Fruit fly (Drosophila melanogaster): ENCODE results near the gene CG1737.
A peak's percentile ranks its signal among the peaks of the same experiment; 100 is the strongest.

The CG1737 gene

DNA sequence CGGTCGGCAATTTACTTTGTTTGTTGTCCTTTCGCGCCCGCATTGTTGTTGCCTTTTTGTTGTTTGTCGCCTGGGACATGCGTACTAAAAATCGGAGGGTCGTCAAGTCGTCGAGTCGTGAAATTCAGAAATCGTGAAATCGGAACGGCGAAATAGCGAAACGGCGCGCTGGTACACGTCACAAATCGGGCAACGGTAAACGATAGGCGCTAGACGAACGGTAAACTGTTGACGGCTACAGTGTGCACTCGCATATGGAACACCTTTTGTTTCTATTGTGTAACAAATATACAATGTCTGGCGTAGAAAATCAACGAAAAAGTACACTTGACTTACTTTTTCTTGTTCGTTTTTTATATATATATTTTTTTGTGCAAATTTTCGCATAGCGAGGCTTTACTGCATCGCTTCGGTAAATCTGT is 33.6 kb downstream of the CG1737 start:
- TF ChIP-seq ovo (GFP tag; optimal IDR thresholded peaks at IDR 0.05), result no peak
- TF ChIP-seq Hr96 (GFP tag; optimal IDR thresholded peaks at IDR 0.05), result no peak
- TF ChIP-seq CG33017 (tag; optimal IDR thresholded peaks at IDR 0.05), result peak; percentile 17
- peak; percentile 46 for TF ChIP-seq CG7101 (tag; optimal IDR thresholded peaks at IDR 0.05)
- no peak for TF ChIP-seq cnc (optimal IDR thresholded peaks at IDR 0.05)
- TF ChIP-seq cic (GFP tag; optimal IDR thresholded peaks at IDR 0.05), result no peak
- TF ChIP-seq toe (GFP tag; optimal IDR thresholded peaks at IDR 0.05), result peak; percentile 27
- TF ChIP-seq CG7045 (GFP tag; optimal IDR thresholded peaks at IDR 0.05), result peak; percentile 42
- TF ChIP-seq CG12768 (GFP tag; optimal IDR thresholded peaks at IDR 0.05), result peak; percentile 4
- TF ChIP-seq CG5204 (GFP tag; optimal IDR thresholded peaks at IDR 0.05), result peak; percentile 44
- TF ChIP-seq bab1 (GFP tag; optimal IDR thresholded peaks at IDR 0.05), result no peak
- no peak for TF ChIP-seq Mnt (GFP tag; optimal IDR thresholded peaks at IDR 0.05)
- no peak for TF ChIP-seq pad (GFP tag; optimal IDR thresholded peaks at IDR 0.05)
- TF ChIP-seq Crg-1 (GFP tag; optimal IDR thresholded peaks at IDR 0.05), result no peak
- no peak for TF ChIP-seq Clk (GFP tag; optimal IDR thresholded peaks at IDR 0.05)
- TF ChIP-seq CG11617 (GFP tag; optimal IDR thresholded peaks at IDR 0.05), result peak; percentile 42

DNA sequence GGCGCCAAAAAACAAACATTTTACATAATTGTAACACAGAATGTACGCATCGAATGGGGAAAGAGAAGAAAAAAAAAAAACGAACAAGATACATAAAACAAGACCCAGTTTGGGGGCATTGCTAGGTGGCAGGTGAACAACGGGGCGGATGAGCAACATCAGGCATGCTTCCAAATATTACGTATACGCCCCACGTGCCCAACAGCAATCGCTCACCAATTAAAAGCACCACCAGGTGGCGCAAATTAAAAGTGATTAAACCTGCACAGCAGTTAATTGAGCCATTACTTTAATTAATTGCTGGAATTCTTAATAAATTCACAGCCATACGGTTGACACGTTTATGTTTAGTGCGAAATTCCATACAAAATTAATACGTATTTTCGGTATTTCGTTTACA is 35.1 kb downstream of the CG1737 start:
- TF ChIP-seq Mnt (GFP tag; optimal IDR thresholded peaks at IDR 0.05) (no peak), cnc (optimal IDR thresholded peaks at IDR 0.05) (no peak), CG7101 (tag; optimal IDR thresholded peaks at IDR 0.05) (no peak)

- TF ChIP-seq tj (GFP tag; optimal IDR thresholded peaks at IDR 0.05) (no peak), bab1 (GFP tag; optimal IDR thresholded peaks at IDR 0.05) (peak; percentile 67), pad (GFP tag; optimal IDR thresholded peaks at IDR 0.05) (peak; percentile 99), cic (GFP tag; optimal IDR thresholded peaks at IDR 0.05) (no peak)
Measured at dm6 chrX:11389494-11390447, 39.4 kb downstream of the CG1737 start.

DNA sequence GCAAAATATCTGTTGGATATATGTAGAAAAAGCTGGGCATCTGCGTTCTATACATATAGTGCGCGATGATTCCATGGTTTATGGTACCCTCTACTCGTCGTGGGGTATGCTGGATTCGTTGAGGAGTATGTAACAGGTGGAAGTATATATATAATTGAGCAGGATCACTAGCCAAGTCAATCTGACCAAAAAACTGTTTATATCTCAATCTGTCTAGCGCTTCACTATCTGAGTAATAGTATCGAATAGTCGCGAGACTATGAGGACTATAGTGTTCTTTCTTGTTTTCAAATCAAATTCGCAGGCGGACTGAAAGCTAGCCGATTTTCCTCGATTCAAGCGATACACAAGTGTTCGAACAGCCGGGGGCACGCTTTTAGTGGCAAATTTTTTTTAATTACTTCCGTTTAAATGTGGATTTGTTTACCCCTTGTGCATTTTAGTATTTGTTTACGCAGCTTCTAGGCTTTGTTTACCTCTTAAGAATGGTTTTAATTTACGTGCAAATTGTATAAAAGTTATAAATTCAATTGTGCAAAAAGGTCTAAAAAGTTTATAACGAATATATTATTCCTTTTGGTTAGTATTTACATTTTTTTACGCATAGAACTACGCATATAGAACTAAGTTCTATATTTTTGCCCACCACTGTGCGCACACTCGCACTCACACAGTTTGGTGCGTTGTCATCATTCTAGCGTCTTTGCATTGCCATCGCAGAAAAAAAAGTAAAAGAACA is 40.4 kb downstream of the CG1737 start:
- TF ChIP-seq cnc (optimal IDR thresholded peaks at IDR 0.05), result no peak
- peak; percentile 16 for TF ChIP-seq CG14711 (tag; optimal IDR thresholded peaks at IDR 0.05)
- no peak for TF ChIP-seq CG1620 (GFP tag; optimal IDR thresholded peaks at IDR 0.05)
- no peak for TF ChIP-seq ovo (GFP tag; optimal IDR thresholded peaks at IDR 0.05)
- no peak for TF ChIP-seq pad (GFP tag; optimal IDR thresholded peaks at IDR 0.05)
- peak; percentile 40 for TF ChIP-seq CG7045 (GFP tag; optimal IDR thresholded peaks at IDR 0.05)
- TF ChIP-seq kay (GFP tag; ENCODE audit: borderline replicate concordance), result peak; percentile 89
- TF ChIP-seq Hr96 (GFP tag; optimal IDR thresholded peaks at IDR 0.05), result no peak
- no peak for TF ChIP-seq CG7101 (tag; optimal IDR thresholded peaks at IDR 0.05)
- peak; percentile 24 for TF ChIP-seq CG5204 (GFP tag; optimal IDR thresholded peaks at IDR 0.05)
- no peak for TF ChIP-seq toe (GFP tag; optimal IDR thresholded peaks at IDR 0.05)
- peak; percentile 17 for TF ChIP-seq CG11617 (GFP tag; optimal IDR thresholded peaks at IDR 0.05)
- peak; percentile 34 for TF ChIP-seq CG12768 (GFP tag; optimal IDR thresholded peaks at IDR 0.05)
- TF ChIP-seq bab1 (GFP tag; optimal IDR thresholded peaks at IDR 0.05), result peak; percentile 13
- no peak for TF ChIP-seq Mnt (GFP tag; optimal IDR thresholded peaks at IDR 0.05)
- TF ChIP-seq Clk (GFP tag; optimal IDR thresholded peaks at IDR 0.05), result no peak
- TF ChIP-seq tj (GFP tag; optimal IDR thresholded peaks at IDR 0.05), result peak; percentile 26

- TF ChIP-seq Hr96 (GFP tag; optimal IDR thresholded peaks at IDR 0.05), result no peak
- peak; percentile 29 for TF ChIP-seq pad (GFP tag; optimal IDR thresholded peaks at IDR 0.05)
- TF ChIP-seq CG1620 (GFP tag; optimal IDR thresholded peaks at IDR 0.05), result no peak
- TF ChIP-seq CG5204 (GFP tag; optimal IDR thresholded peaks at IDR 0.05), result no peak
Measured at dm6 chrX:11391364-11391915, 41.0 kb downstream of the CG1737 start.

DNA sequence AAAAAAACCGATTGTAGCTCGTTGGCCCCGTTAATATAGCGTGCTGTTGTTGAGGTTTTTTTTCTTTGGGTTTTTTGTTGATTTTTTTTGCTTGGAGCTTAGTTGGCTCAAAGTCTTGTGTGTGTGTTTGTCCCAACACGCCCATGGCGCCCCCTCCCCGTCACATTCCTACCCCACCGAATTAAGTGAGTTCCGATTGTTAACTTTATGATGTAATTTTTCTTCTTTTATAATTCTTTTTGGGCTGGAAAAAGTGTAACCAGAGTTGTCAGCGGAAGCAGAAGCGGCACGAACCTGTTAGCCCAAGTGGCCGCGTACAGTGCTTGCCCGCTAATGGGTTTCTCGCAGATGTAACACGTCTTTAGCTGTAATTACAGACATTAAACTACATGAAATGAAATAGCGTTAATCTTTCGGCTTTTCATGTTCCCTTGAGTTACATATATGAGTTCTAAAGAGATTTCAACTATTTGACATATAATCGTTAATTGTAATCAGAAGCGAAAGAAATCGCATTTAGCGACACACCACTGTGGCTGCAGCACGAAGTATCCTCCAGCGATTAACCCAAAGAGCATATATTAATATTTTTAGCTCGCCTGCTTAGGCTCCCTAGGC is 42.7 kb downstream of the CG1737 start:
- TF ChIP-seq ovo (GFP tag; optimal IDR thresholded peaks at IDR 0.05) (no peak), CG11617 (GFP tag; optimal IDR thresholded peaks at IDR 0.05) (no peak), CG7045 (GFP tag; optimal IDR thresholded peaks at IDR 0.05) (no peak), kay (GFP tag; ENCODE audit: borderline replicate concordance) (no peak), Clk (GFP tag; optimal IDR thresholded peaks at IDR 0.05) (no peak), CG1620 (GFP tag; optimal IDR thresholded peaks at IDR 0.05) (no peak), cic (GFP tag; optimal IDR thresholded peaks at IDR 0.05) (no peak), CG7101 (tag; optimal IDR thresholded peaks at IDR 0.05) (no peak), pad (GFP tag; optimal IDR thresholded peaks at IDR 0.05) (no peak), toe (GFP tag; optimal IDR thresholded peaks at IDR 0.05) (no peak), CG14711 (tag; optimal IDR thresholded peaks at IDR 0.05) (no peak), bab1 (GFP tag; optimal IDR thresholded peaks at IDR 0.05) (no peak)

All from whole organism, adult.